Worm (Caenorhabditis elegans): ENCODE data around the gene C16A11.4.

- TF ChIP-seq ama-1 (optimal IDR thresholded peaks at IDR 0.05) (no peak), B0310.2 (tag; optimal IDR thresholded peaks at IDR 0.05) (no peak), ets-7 (tag; optimal IDR thresholded peaks at IDR 0.05) (no peak), tbx-11 (GFP tag; IDR thresholded peaks at IDR 0.05) (no peak), tbx-37 (GFP tag; conservative IDR thresholded peaks at IDR 0.05) (no peak), flt-1 (GFP tag; IDR thresholded peaks at IDR 0.05) (no peak), hnd-1 (tag; optimal IDR thresholded peaks at IDR 0.05) (no peak), ceh-36 (tag; optimal IDR thresholded peaks at IDR 0.05) (no peak), hmg-4 (GFP tag; optimal IDR thresholded peaks at IDR 0.05) (no peak), F13C5.2 (tag; optimal IDR thresholded peaks at IDR 0.05) (no peak)
Measured at ce11 chrII:4267711-4268110, 40.9 kb downstream of the C16A11.4 start.
